Worm (Caenorhabditis elegans): ENCODE measurements around the gene mig-18.

Gene mig-18

ce11 chrIII:13359847-13360246, 43.2 kb upstream of the mig-18 start (continued):
- TF ChIP-seq elt-2 (tag; optimal IDR thresholded peaks at IDR 0.05) (no peak), fos-1 (tag; optimal IDR thresholded peaks at IDR 0.05) (peak; percentile 37), nhr-19 (GFP tag; conservative IDR thresholded peaks at IDR 0.05) (no peak), efl-1 (optimal IDR thresholded peaks at IDR 0.05) (peak; percentile 36 to 41), efl-1 (GFP tag; optimal IDR thresholded peaks at IDR 0.05 in 1 of 2) (peak; percentile 31 to 67), lin-35 (GFP tag; optimal IDR thresholded peaks at IDR 0.05) (peak; percentile 36 to 58), aly-2 (tag; optimal IDR thresholded peaks at IDR 0.05) (no peak), nhr-28 (tag; optimal IDR thresholded peaks at IDR 0.05) (no peak), vab-15 (tag; optimal IDR thresholded peaks at IDR 0.05) (no peak), xbp-1 (tag; optimal IDR thresholded peaks at IDR 0.05) (peak; percentile 13), nhr-84 (tag; optimal IDR thresholded peaks at IDR 0.05) (no peak), lir-3 (tag; optimal IDR thresholded peaks at IDR 0.05; ENCODE audit: poor library complexity) (no peak), fkh-8 (tag; optimal IDR thresholded peaks at IDR 0.05) (peak; percentile 77), skn-1 (tag; optimal IDR thresholded peaks at IDR 0.05) (peak; percentile 68), hlh-4 (tag; optimal IDR thresholded peaks at IDR 0.05) (no peak), blmp-1 (tag; optimal IDR thresholded peaks at IDR 0.05) (peak; percentile 58), ceh-82 (tag; optimal IDR thresholded peaks at IDR 0.05) (peak in 1 of 3 experiments; percentile 69)

- TF ChIP-seq mef-2 (tag; optimal IDR thresholded peaks at IDR 0.05) (no peak), aly-2 (tag; optimal IDR thresholded peaks at IDR 0.05) (no peak), unc-98 (GFP tag; IDR thresholded peaks at IDR 0.05) (no peak), fkh-8 (tag; optimal IDR thresholded peaks at IDR 0.05) (peak; percentile 0), ama-1 (optimal IDR thresholded peaks at IDR 0.05) (no peak)
These were observed 32.1 kb upstream of the mig-18 start, which contains the start of gene T03F6.9 for ce11 chrIII:13370980-13371379. T03F6.9 (minus strand) TSS chrIII:13371080.

ce11 chrIII:13376304-13376760, 26.7 kb upstream of the mig-18 start, which contains the start of gene lis-1:
lis-1 (minus strand) TSS chrIII:13376710.
- TF ChIP-seq ces-1 (GFP tag; optimal IDR thresholded peaks at IDR 0.05) (peak; percentile 68), tbx-2 (tag; optimal IDR thresholded peaks at IDR 0.05) (no peak), aha-1 (tag; optimal IDR thresholded peaks at IDR 0.05) (no peak), lin-35 (GFP tag; optimal IDR thresholded peaks at IDR 0.05) (no peak), nhr-12 (tag; optimal IDR thresholded peaks at IDR 0.05) (no peak), ama-1 (optimal IDR thresholded peaks at IDR 0.05) (no peak), dsc-1 (tag; optimal IDR thresholded peaks at IDR 0.05) (no peak), nhr-71 (tag; optimal IDR thresholded peaks at IDR 0.05) (peak; percentile 11), rnt-1 (tag; optimal IDR thresholded peaks at IDR 0.05) (no peak)

ce11 chrIII:13377249-13377648, 25.8 kb upstream of the mig-18 start:
- TF ChIP-seq grh-1 (GFP tag; IDR thresholded peaks at IDR 0.05) (no peak), F16B12.6 (tag; optimal IDR thresholded peaks at IDR 0.05) (peak; percentile 4), mep-1 (tag; optimal IDR thresholded peaks at IDR 0.05) (peak; percentile 27), ztf-4 (tag; optimal IDR thresholded peaks at IDR 0.05) (no peak), efl-3 (GFP tag; optimal IDR thresholded peaks at IDR 0.05) (no peak), jun-1 (tag; optimal IDR thresholded peaks at IDR 0.05) (no peak), ceh-82 (tag; optimal IDR thresholded peaks at IDR 0.05) (peak in 1 of 3 experiments; percentile 63), xbp-1 (tag; optimal IDR thresholded peaks at IDR 0.05) (peak; percentile 52), aly-2 (tag; optimal IDR thresholded peaks at IDR 0.05) (no peak), elt-2 (tag; optimal IDR thresholded peaks at IDR 0.05) (peak; percentile 70), ets-5 (GFP tag; IDR thresholded peaks at IDR 0.05) (no peak), lin-13 (GFP tag; optimal IDR thresholded peaks at IDR 0.05) (no peak), unc-30 (tag; optimal IDR thresholded peaks at IDR 0.05) (no peak), swsn-7 (tag; optimal IDR thresholded peaks at IDR 0.05) (peak; percentile 55), pqm-1 (tag; optimal IDR thresholded peaks at IDR 0.05) (peak; percentile 9), hlh-17 (GFP tag; optimal IDR thresholded peaks at IDR 0.05; ENCODE audit: borderline replicate concordance) (no peak), nhr-47 (tag; optimal IDR thresholded peaks at IDR 0.05) (peak; percentile 31), unc-98 (GFP tag; IDR thresholded peaks at IDR 0.05) (no peak), lin-14 (GFP tag; optimal IDR thresholded peaks at IDR 0.05) (peak; percentile 92), nhr-77 (tag; optimal IDR thresholded peaks at IDR 0.05) (peak; percentile 8), dpl-1 (GFP tag; optimal IDR thresholded peaks at IDR 0.05) (peak in 2 of 3 experiments; percentile 16 to 30), aha-1 (tag; optimal IDR thresholded peaks at IDR 0.05) (no peak), nhr-20 (tag; optimal IDR thresholded peaks at IDR 0.05) (peak; percentile 39), hlh-4 (tag; optimal IDR thresholded peaks at IDR 0.05) (no peak), nhr-90 (tag; optimal IDR thresholded peaks at IDR 0.05; ENCODE audit: poor library complexity) (peak; percentile 45), efl-1 (optimal IDR thresholded peaks at IDR 0.05) (peak; percentile 20 to 47), efl-1 (GFP tag; optimal IDR thresholded peaks at IDR 0.05 in 1 of 2) (peak; percentile 21 to 93), unc-86 (tag; optimal IDR thresholded peaks at IDR 0.05) (peak; percentile 33), mab-9 (GFP tag; IDR thresholded peaks at IDR 0.05) (no peak)

Measured in whole organism, L1 larva.